Fruit fly (Drosophila melanogaster) ovary, adult (tissue): Measurements from ENCODE around the gene Nup154.

ENCODE experiments used
- CG17801 ChIP-seq: fragments of 200-800 bp; optimal IDR thresholded peaks from 2 replicates; lab custom pipeline; 2019; ENCODE audit warnings: missing biosample characterization, mild to moderate bottlenecking, missing genetic modification characterization, moderate library complexity; ENCODE audit not compliant: partially characterized antibody

Gene Nup154

dm6 chr2L:11032285-11032970, 27.8 kb downstream of the Nup154 start:
- TF ChIP-seq CG17801 (GFP tag; lab: Kevin White, UChicago) = no peak

- peak; percentile 20 for TF ChIP-seq CG17801 (GFP tag; lab: Kevin White, UChicago)
Measured at dm6 chr2L:11034495-11034894, 29.9 kb downstream of the Nup154 start, which contains the start of gene CG18666. Gene CG18666 (plus strand): TSS chr2L:11034795.

dm6 chr2L:11037583-11038517, 33.2 kb downstream of the Nup154 start:
- TF ChIP-seq CG17801 (GFP tag; lab: Kevin White, UChicago) = no peak

dm6 chr2L:11038918-11039317, 34.3 kb downstream of the Nup154 start:
- TF ChIP-seq CG17801 (GFP tag; lab: Kevin White, UChicago) = no peak

dm6 chr2L:11039548-11040144, 35.0 kb downstream of the Nup154 start:
- TF ChIP-seq CG17801 (GFP tag; lab: Kevin White, UChicago) = no peak

dm6 chr2L:11041074-11041473, 36.5 kb downstream of the Nup154 start:
- TF ChIP-seq CG17801 (GFP tag; lab: Kevin White, UChicago) = no peak

dm6 chr2L:11041785-11042184, 37.2 kb downstream of the Nup154 start:
- TF ChIP-seq CG17801 (GFP tag; lab: Kevin White, UChicago) = no peak

dm6 chr2L:11044678-11045466, 40.3 kb downstream of the Nup154 start:
- peak; percentile 20 for TF ChIP-seq CG17801 (GFP tag; lab: Kevin White, UChicago)

- no peak for TF ChIP-seq CG17801 (GFP tag; lab: Kevin White, UChicago)
Measured at dm6 chr2L:11045467-11045914, 40.9 kb downstream of the Nup154 start.

- TF ChIP-seq CG17801 (GFP tag; lab: Kevin White, UChicago) = no peak
Measured at dm6 chr2L:11046051-11046450, 41.4 kb downstream of the Nup154 start.

dm6 chr2L:11048307-11048706, 43.7 kb downstream of the Nup154 start:
- TF ChIP-seq CG17801 (GFP tag; lab: Kevin White, UChicago) = no peak

- TF ChIP-seq CG17801 (GFP tag; lab: Kevin White, UChicago) = no peak
Measured at dm6 chr2L:11049723-11050122, 45.1 kb downstream of the Nup154 start.

dm6 chr2L:11051644-11052492, 47.2 kb downstream of the Nup154 start:
- TF ChIP-seq CG17801 (GFP tag; lab: Kevin White, UChicago) = no peak

- no peak for TF ChIP-seq CG17801 (GFP tag; lab: Kevin White, UChicago)
Measured at dm6 chr2L:11052493-11052788, 47.8 kb downstream of the Nup154 start.
